Worm (Caenorhabditis elegans) whole organism, young adult: ENCODE results near the gene F36D4.5.

Experiments
- B0019.2 ChIP-seq: fragments of 200-800 bp; sonication (Bioruptor generic); conservative IDR thresholded peaks from 2 replicates; pipeline ENCODE4 v1.3.6; 2022; ENCODE audit warnings: missing genetic modification reagents, missing genetic modification characterization, missing compliant biosample characterization
- B0261.1 ChIP-seq: sonication (generic microtip); optimal IDR thresholded peaks from 2 replicates; lab custom pipeline; 2016; ENCODE audit warnings: mild to moderate bottlenecking, missing genetic modification characterization, moderate library complexity, missing compliant biosample characterization
- B0336.3 ChIP-seq: fragments of 200-800 bp; sonication (Bioruptor generic); IDR thresholded peaks from 2 replicates; pipeline ENCODE4 v1.3.6; 2022; ENCODE audit warnings: missing genetic modification characterization, missing compliant biosample characterization
- C17E4.6 ChIP-seq: fragments of 200-800 bp; sonication (Bioruptor generic); IDR thresholded peaks from 2 replicates; pipeline ENCODE4 v1.3.6; 2022; ENCODE audit warnings: missing genetic modification reagents, missing genetic modification characterization, missing compliant biosample characterization
- F10E7.11 ChIP-seq: sonication (generic microtip); optimal IDR thresholded peaks from 2 replicates; lab custom pipeline; 2017; ENCODE audit warnings: mild to moderate bottlenecking, missing genetic modification characterization, moderate library complexity, missing compliant biosample characterization
- F22D6.2 ChIP-seq: sonication (generic microtip); optimal IDR thresholded peaks from 2 replicates; lab custom pipeline; 2016; ENCODE audit warnings: mild to moderate bottlenecking, missing genetic modification characterization, missing compliant biosample characterization
- F23B12.7 ChIP-seq: sonication (generic microtip); optimal IDR thresholded peaks from 2 replicates; lab custom pipeline; 2017; ENCODE audit warnings: missing genetic modification characterization, mild to moderate bottlenecking, missing compliant biosample characterization, antibody characterized with exemption, moderate library complexity; ENCODE audit not compliant: insufficient read depth
- F33H1.4 ChIP-seq: fragments of 200-800 bp; sonication (Bioruptor generic); IDR thresholded peaks from 2 replicates; pipeline ENCODE4 v1.3.6; 2022; ENCODE audit warnings: missing genetic modification reagents, missing genetic modification characterization, missing compliant biosample characterization
- F37B4.10 ChIP-seq: fragments of 200-800 bp; sonication (Bioruptor generic); IDR thresholded peaks from 2 replicates; pipeline ENCODE4 v1.3.6; 2022; ENCODE audit warnings: missing genetic modification characterization, missing compliant biosample characterization
- F39B2.1 ChIP-seq: fragments of 200-800 bp; sonication (Bioruptor generic); IDR thresholded peaks from 2 replicates; pipeline ENCODE4 v1.3.6; 2022; ENCODE audit warnings: missing genetic modification reagents, missing genetic modification characterization, missing compliant biosample characterization
- F55B11.4 ChIP-seq: sonication (generic microtip); optimal IDR thresholded peaks from 2 replicates; lab custom pipeline; 2016; ENCODE audit warnings: missing compliant biosample characterization, missing genetic modification characterization, borderline replicate concordance; ENCODE audit not compliant: insufficient read depth
- K12H6.12 ChIP-seq: fragments of 200-800 bp; sonication (Bioruptor generic); optimal IDR thresholded peaks from 2 replicates; lab custom pipeline; 2018; ENCODE audit warnings: mild to moderate bottlenecking, missing genetic modification characterization, missing compliant biosample characterization
- T07F8.4 ChIP-seq: sonication (generic microtip); optimal IDR thresholded peaks from 2 replicates; lab custom pipeline; 2016; ENCODE audit warnings: mild to moderate bottlenecking, missing genetic modification characterization, moderate library complexity, missing compliant biosample characterization
- Y53G8AR.9 ChIP-seq: fragments of 200-800 bp; sonication (Bioruptor generic); conservative IDR thresholded peaks from 2 replicates; pipeline ENCODE4 v1.3.6; 2022; ENCODE audit warnings: missing genetic modification reagents, missing genetic modification characterization, missing compliant biosample characterization
- Y67H2A.10 ChIP-seq: fragments of 200-800 bp; sonication (Bioruptor generic); conservative IDR thresholded peaks from 2 replicates; pipeline ENCODE4 v1.3.6; 2022; ENCODE audit warnings: missing genetic modification reagents, missing genetic modification characterization, missing compliant biosample characterization
- aptf-2 ChIP-seq: fragments of 200-800 bp; sonication (Bioruptor generic); conservative IDR thresholded peaks from 2 replicates; pipeline ENCODE4 v1.3.6; 2022; ENCODE audit warnings: missing genetic modification reagents, missing genetic modification characterization, missing compliant biosample characterization
- attf-5 ChIP-seq: fragments of 200-800 bp; sonication (Bioruptor generic); optimal IDR thresholded peaks from 2 replicates; lab custom pipeline; 2018; ENCODE audit warnings: mild to moderate bottlenecking, missing genetic modification characterization, missing compliant biosample characterization
- ccch-3 ChIP-seq: fragments of 200-800 bp; sonication (Bioruptor generic); optimal IDR thresholded peaks from 2 replicates; lab custom pipeline; 2018; ENCODE audit warnings: mild to moderate bottlenecking, missing genetic modification characterization, missing compliant biosample characterization
- cebp-1 ChIP-seq, 2 experiments: fragments of 200-800 bp in 1 of 2; sonication (Bioruptor generic) in 1 of 2; sonication (generic microtip) in 1 of 2; IDR thresholded peaks in 1 of 2; optimal IDR thresholded peaks in 1 of 2; 2 replicates each; pipeline versions ENCODE4 v1.3.6 to Lab custom; 2017 to 2022; ENCODE audit warnings: missing compliant biosample characterization in 2 of 2, missing genetic modification characterization in 2 of 2, mild to moderate bottlenecking in 1 of 2, missing genetic modification reagents in 1 of 2, moderate library complexity in 1 of 2
- cebp-2 ChIP-seq: fragments of 200-800 bp; sonication (Bioruptor generic); IDR thresholded peaks from 2 replicates; pipeline ENCODE4 v1.3.6; 2022; ENCODE audit warnings: missing genetic modification characterization, missing compliant biosample characterization
- ceh-27 ChIP-seq: fragments of 200-800 bp; sonication (Bioruptor generic); optimal IDR thresholded peaks from 2 replicates; lab custom pipeline; 2018; ENCODE audit warnings: mild to moderate bottlenecking, missing genetic modification characterization, moderate library complexity, missing compliant biosample characterization
- ceh-40 ChIP-seq: fragments of 200-800 bp; sonication (Bioruptor generic); IDR thresholded peaks from 2 replicates; pipeline ENCODE4 v1.3.6; 2022; ENCODE audit warnings: missing genetic modification characterization, missing compliant biosample characterization
- egl-18 ChIP-seq: fragments of 200-800 bp; sonication (Bioruptor generic); IDR thresholded peaks from 2 replicates; pipeline ENCODE4 v1.3.6; 2022; ENCODE audit warnings: missing genetic modification reagents, missing genetic modification characterization, missing compliant biosample characterization
- egrh-3 ChIP-seq: fragments of 200-800 bp; sonication (Bioruptor generic); IDR thresholded peaks from 2 replicates; pipeline ENCODE4 v1.3.6; 2022; ENCODE audit warnings: missing genetic modification reagents, missing genetic modification characterization, missing compliant biosample characterization
- gei-17 ChIP-seq: fragments of 200-800 bp; sonication (Bioruptor generic); optimal IDR thresholded peaks from 2 replicates; lab custom pipeline; 2018; ENCODE audit warnings: mild to moderate bottlenecking, missing genetic modification characterization, missing compliant biosample characterization
- him-1 ChIP-seq: sonication (generic microtip); optimal IDR thresholded peaks from 2 replicates; lab custom pipeline; 2016; ENCODE audit warnings: missing genotype, missing genetic modification reagents, missing genetic modification characterization, missing compliant biosample characterization
- hmg-20 ChIP-seq: fragments of 200-800 bp; sonication (Bioruptor generic); IDR thresholded peaks from 2 replicates; pipeline ENCODE4 v1.3.6; 2022; ENCODE audit warnings: missing genetic modification reagents, missing genetic modification characterization, missing compliant biosample characterization
- hrde-1 ChIP-seq: sonication (generic microtip); optimal IDR thresholded peaks from 2 replicates; lab custom pipeline; 2016; ENCODE audit warnings: missing genetic modification characterization, mild to moderate bottlenecking, missing compliant biosample characterization, moderate library complexity, missing genotype, missing genetic modification reagents, borderline replicate concordance
- let-607 ChIP-seq, 2 experiments: fragments of 200-800 bp in 1 of 2; sonication (Bioruptor generic) in 1 of 2; sonication (generic microtip) in 1 of 2; optimal IDR thresholded peaks; 2 replicates each; lab custom pipeline; 2016 to 2018; ENCODE audit warnings: mild to moderate bottlenecking in 2 of 2, missing compliant biosample characterization in 2 of 2, missing genetic modification characterization in 2 of 2, moderate library complexity in 2 of 2, missing genotype in 1 of 2
- lin-54 ChIP-seq: fragments of 200-800 bp; sonication (Bioruptor generic); optimal IDR thresholded peaks from 2 replicates; lab custom pipeline; 2018; ENCODE audit warnings: mild to moderate bottlenecking, missing genetic modification characterization, missing compliant biosample characterization
- lsl-1 ChIP-seq: fragments of 200-800 bp; sonication (Bioruptor generic); optimal IDR thresholded peaks from 2 replicates; lab custom pipeline; 2018; ENCODE audit warnings: mild to moderate bottlenecking, missing genetic modification characterization, moderate library complexity, missing compliant biosample characterization
- madf-10 ChIP-seq: sonication (generic microtip); optimal IDR thresholded peaks from 2 replicates; lab custom pipeline; 2016; ENCODE audit warnings: mild to moderate bottlenecking, missing genetic modification characterization, missing compliant biosample characterization
- madf-8 ChIP-seq: fragments of 200-800 bp; sonication (Bioruptor generic); conservative IDR thresholded peaks from 2 replicates; pipeline ENCODE4 v1.3.6; 2022; ENCODE audit warnings: missing genetic modification reagents, missing genetic modification characterization, missing compliant biosample characterization
- mcd-1 ChIP-seq: fragments of 200-800 bp; sonication (Bioruptor generic); IDR thresholded peaks from 2 replicates; pipeline ENCODE4 v1.3.6; 2022; ENCODE audit warnings: missing genetic modification reagents, missing genetic modification characterization, missing compliant biosample characterization
- mel-28 ChIP-seq: sonication (generic microtip); optimal IDR thresholded peaks from 2 replicates; lab custom pipeline; 2016; ENCODE audit warnings: borderline replicate concordance, mild to moderate bottlenecking, missing genetic modification characterization, missing compliant biosample characterization
- nfya-2 ChIP-seq: fragments of 200-800 bp; sonication (Bioruptor generic); IDR thresholded peaks from 2 replicates; pipeline ENCODE4 v1.3.6; 2022; ENCODE audit warnings: missing genetic modification reagents, missing genetic modification characterization, missing compliant biosample characterization
- nhr-120 ChIP-seq: fragments of 200-800 bp; sonication (Bioruptor generic); IDR thresholded peaks from 2 replicates; pipeline ENCODE4 v1.3.6; 2022; ENCODE audit warnings: missing genetic modification characterization, missing compliant biosample characterization
- nhr-179 ChIP-seq: sonication (generic microtip); optimal IDR thresholded peaks from 2 replicates; lab custom pipeline; 2016; ENCODE audit warnings: mild to moderate bottlenecking, missing genetic modification characterization, missing compliant biosample characterization
- nhr-27 ChIP-seq: fragments of 200-800 bp; sonication (Bioruptor generic); optimal IDR thresholded peaks from 2 replicates; lab custom pipeline; 2018; ENCODE audit warnings: mild to moderate bottlenecking, missing genetic modification characterization, moderate library complexity, missing compliant biosample characterization
- nhr-90 ChIP-seq: sonication (generic microtip); optimal IDR thresholded peaks from 2 replicates; lab custom pipeline; 2016; ENCODE audit warnings: missing genotype, mild to moderate bottlenecking, missing genetic modification characterization, missing compliant biosample characterization
- snpc-1.1 ChIP-seq: sonication (generic microtip); optimal IDR thresholded peaks from 2 replicates; lab custom pipeline; 2017; ENCODE audit warnings: missing genetic modification characterization, mild to moderate bottlenecking, missing compliant biosample characterization, antibody characterized with exemption, moderate library complexity, missing genotype, missing genetic modification reagents; ENCODE audit not compliant: insufficient read depth
- snpc-1.3 ChIP-seq: sonication (generic microtip); optimal IDR thresholded peaks from 2 replicates; lab custom pipeline; 2017; ENCODE audit warnings: missing genetic modification characterization, mild to moderate bottlenecking, missing compliant biosample characterization, antibody characterized with exemption, moderate library complexity, missing genotype, missing genetic modification reagents; ENCODE audit not compliant: insufficient read depth
- tbp1 ChIP-seq: fragments of 200-800 bp; sonication (Bioruptor generic); optimal IDR thresholded peaks from 2 replicates; lab custom pipeline; 2018; ENCODE audit warnings: mild to moderate bottlenecking, missing genetic modification characterization, missing compliant biosample characterization
- ztf-22 ChIP-seq: fragments of 200-800 bp; sonication (Bioruptor generic); optimal IDR thresholded peaks from 2 replicates; lab custom pipeline; 2018; ENCODE audit warnings: mild to moderate bottlenecking, missing genetic modification characterization, moderate library complexity, missing compliant biosample characterization

Gene F36D4.5

ce11 chrV:9442471-9442870 is 16.9 kb upstream of the F36D4.5 start:
- no peak for TF ChIP-seq cebp-1 (GFP tag; IDR thresholded peaks at IDR 0.05; lab: Robert Waterston, UW)
- peak; percentile 23 for TF ChIP-seq cebp-1 (tag; optimal IDR thresholded peaks at IDR 0.05; lab: Kevin White, UChicago)
- TF ChIP-seq B0261.1 (tag; lab: Kevin White, UChicago) = no peak
- TF ChIP-seq, all 124 proteins: peak for 1

- TF ChIP-seq lin-54 (GFP tag; lab: Kevin White, UChicago) (no peak), T07F8.4 (no peak), tbp1 (GFP tag; lab: Kevin White, UChicago) (no peak), let-607 (tag; optimal IDR thresholded peaks at IDR 0.05; lab: Kevin White, UChicago) (no peak), nhr-27 (tag; lab: Kevin White, UChicago) (no peak), B0019.2 (GFP tag; lab: Robert Waterston, UW) (no peak)
Measured at ce11 chrV:9441046-9441445, 15.4 kb upstream of the F36D4.5 start.

DNA sequence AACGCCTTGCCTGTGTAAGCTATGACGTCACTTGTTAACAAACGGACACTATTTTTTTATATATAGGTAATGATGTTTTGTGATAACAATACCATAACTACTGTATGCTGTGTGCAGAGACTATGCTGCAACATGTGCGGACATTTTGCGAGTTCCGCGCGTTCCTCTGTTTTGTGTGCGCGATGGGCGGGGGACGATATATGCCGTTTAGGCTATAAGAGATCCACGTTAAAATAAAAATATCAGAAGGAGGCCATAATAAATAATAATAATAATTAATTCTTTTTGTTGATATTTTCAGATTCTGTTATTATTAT is 14.3 kb upstream of the F36D4.5 start:
- no peak for TF ChIP-seq nfya-2 (GFP tag; lab: Robert Waterston, UW)
- TF ChIP-seq F23B12.7 (tag; lab: Kevin White, UChicago) = no peak
- no peak for TF ChIP-seq hmg-20 (GFP tag; lab: Robert Waterston, UW)
- TF ChIP-seq attf-5 (GFP tag; lab: Kevin White, UChicago) = no peak
- no peak for TF ChIP-seq F55B11.4 (tag; lab: Kevin White, UChicago)
- TF ChIP-seq snpc-1.3 = peak; percentile 1
- 0 out of 2 replicates have a peak, but pooled peaks have one; percentile 48 for TF ChIP-seq mcd-1 (GFP tag; lab: Robert Waterston, UW)
- TF ChIP-seq nhr-179 (tag; lab: Kevin White, UChicago) = no peak
- no peak for TF ChIP-seq F39B2.1
- TF ChIP-seq hrde-1 (tag; lab: Kevin White, UChicago) = no peak
- peak; percentile 84 for TF ChIP-seq lsl-1 (GFP tag; lab: Kevin White, UChicago)
- TF ChIP-seq snpc-1.1 (tag; lab: Kevin White, UChicago) = peak; percentile 89
- peak; percentile 20 for TF ChIP-seq lin-54 (GFP tag; lab: Kevin White, UChicago)
- TF ChIP-seq F22D6.2 (tag; lab: Kevin White, UChicago) = no peak
- peak; percentile 36 for TF ChIP-seq him-1 (tag; lab: Kevin White, UChicago)
- no peak for TF ChIP-seq ceh-40
- TF ChIP-seq C17E4.6 (GFP tag; lab: Robert Waterston, UW) = no peak
- TF ChIP-seq cebp-2 = no peak
- TF ChIP-seq ceh-27 (GFP tag; lab: Kevin White, UChicago) = no peak
- TF ChIP-seq nhr-90 (tag; lab: Kevin White, UChicago) = no peak
- TF ChIP-seq K12H6.12 (tag; lab: Kevin White, UChicago) = no peak
- no peak for TF ChIP-seq F10E7.11 (tag; lab: Kevin White, UChicago)
- no peak for TF ChIP-seq F33H1.4 (GFP tag; lab: Robert Waterston, UW)
- TF ChIP-seq mel-28 (tag; lab: Kevin White, UChicago) = no peak
- TF ChIP-seq Y67H2A.10 = no peak
- TF ChIP-seq F37B4.10 = no peak
- TF ChIP-seq Y53G8AR.9 = no peak
- no peak for TF ChIP-seq aptf-2
- TF ChIP-seq nhr-120 (GFP tag; lab: Robert Waterston, UW) = no peak
- peak; percentile 57 for TF ChIP-seq tbp1 (GFP tag; lab: Kevin White, UChicago)
- no peak for TF ChIP-seq egrh-3 (GFP tag; lab: Robert Waterston, UW)
- TF ChIP-seq ccch-3 (GFP tag; lab: Kevin White, UChicago) = no peak
- 0 out of 2 replicates have a peak, but pooled peaks have one; percentile 3 for TF ChIP-seq madf-8 (GFP tag; lab: Robert Waterston, UW)
- no peak for TF ChIP-seq egl-18 (GFP tag; lab: Robert Waterston, UW)
- TF ChIP-seq ztf-22 (GFP tag; lab: Kevin White, UChicago) = no peak
- TF ChIP-seq B0336.3 = no peak
- TF ChIP-seq madf-10 (tag; lab: Kevin White, UChicago) = no peak
- TF ChIP-seq gei-17 = no peak
